Fruit fly (Drosophila melanogaster) whole organism, prepupa: ENCODE measurements around the gene Prp39.

ENCODE experiments used
- CG10631 ChIP-seq: fragments of 200-800 bp; sonication (Bioruptor generic); optimal IDR thresholded peaks from 2 replicates; lab custom pipeline; 2016; ENCODE audit warnings: missing biosample characterization, missing genetic modification characterization
- CG10669 ChIP-seq: fragments of 200-800 bp; sonication (Bioruptor generic); optimal IDR thresholded peaks from 3 replicates; lab custom pipeline; 2018; ENCODE audit warnings: missing biosample characterization, mild to moderate bottlenecking, missing genetic modification characterization, moderate library complexity
- CG11762 ChIP-seq: fragments of 200-800 bp; sonication (Bioruptor generic); optimal IDR thresholded peaks from 3 replicates; lab custom pipeline; 2016; ENCODE audit warnings: missing biosample characterization, missing genetic modification characterization; ENCODE audit not compliant: insufficient read depth
- CG11902 ChIP-seq: fragments of 200-800 bp; sonication (Bioruptor generic); optimal IDR thresholded peaks from 3 replicates; lab custom pipeline; 2016; ENCODE audit warnings: missing biosample characterization, missing genetic modification characterization
- CG15336 ChIP-seq: fragments of 200-800 bp; sonication (Bioruptor generic); IDR thresholded peaks from 2 replicates; pipeline ENCODE4 v1.3.6; 2022; ENCODE audit warnings: missing biosample characterization, missing genetic modification characterization
- CG1621 ChIP-seq: fragments of 200-800 bp; sonication (Bioruptor generic); optimal IDR thresholded peaks from 3 replicates; lab custom pipeline; 2018; ENCODE audit warnings: missing biosample characterization, mild to moderate bottlenecking, missing genetic modification characterization
- CG3032 ChIP-seq: fragments of 200-800 bp; optimal IDR thresholded peaks from 2 replicates; lab custom pipeline; 2019; ENCODE audit warnings: missing biosample characterization, mild to moderate bottlenecking, missing genetic modification characterization, moderate library complexity
- CG32006 ChIP-seq: fragments of 200-800 bp; sonication (Bioruptor generic); optimal IDR thresholded peaks from 3 replicates; lab custom pipeline; 2017; ENCODE audit warnings: missing biosample characterization, mild to moderate bottlenecking, missing genetic modification characterization
- CG34406 ChIP-seq: fragments of 200-800 bp; sonication (Bioruptor generic); optimal IDR thresholded peaks from 3 replicates; lab custom pipeline; 2016; ENCODE audit warnings: missing biosample characterization, missing genetic modification characterization
- CG3919 ChIP-seq: fragments of 200-800 bp; sonication (Bioruptor generic); optimal IDR thresholded peaks from 3 replicates; lab custom pipeline; 2016; ENCODE audit warnings: missing biosample characterization, missing genetic modification characterization
- CG4318 ChIP-seq: fragments of 200-800 bp; sonication (Bioruptor generic); optimal IDR thresholded peaks from 3 replicates; lab custom pipeline; 2017; ENCODE audit warnings: missing biosample characterization, mild to moderate bottlenecking, missing genetic modification characterization
- CG6163 ChIP-seq: fragments of 200-800 bp; sonication (Bioruptor generic); IDR thresholded peaks from 3 replicates; pipeline ENCODE4 v1.3.6; 2022; ENCODE audit warnings: missing biosample characterization, missing genetic modification characterization
- CG6792 ChIP-seq: fragments of 200-800 bp; sonication (Bioruptor generic); optimal IDR thresholded peaks from 3 replicates; lab custom pipeline; 2016; ENCODE audit warnings: missing biosample characterization, missing genetic modification characterization
- CG6808 ChIP-seq: fragments of 200-800 bp; sonication (Bioruptor generic); optimal IDR thresholded peaks from 3 replicates; lab custom pipeline; 2017; ENCODE audit warnings: missing biosample characterization, missing genetic modification characterization, mild to moderate bottlenecking, moderate library complexity, missing genetic modification reagents
- CG7368 ChIP-seq: fragments of 200-800 bp; sonication (Bioruptor generic); optimal IDR thresholded peaks from 3 replicates; lab custom pipeline; 2016; ENCODE audit warnings: missing biosample characterization, missing genetic modification characterization
- CG8119 ChIP-seq: fragments of 200-800 bp; sonication (Bioruptor generic); IDR thresholded peaks from 3 replicates; pipeline ENCODE4 v1.3.6; 2022; ENCODE audit warnings: missing biosample characterization, missing genetic modification characterization
- CG8319 ChIP-seq: fragments of 200-800 bp; sonication (Bioruptor generic); optimal IDR thresholded peaks from 3 replicates; lab custom pipeline; 2016; ENCODE audit warnings: missing biosample characterization, missing genetic modification characterization
- CG8632 ChIP-seq: fragments of 200-800 bp; sonication (Bioruptor generic); optimal IDR thresholded peaks from 3 replicates; lab custom pipeline; 2016; ENCODE audit warnings: missing biosample characterization, missing genetic modification characterization
- CG9139 ChIP-seq: fragments of 200-800 bp; sonication (Bioruptor generic); optimal IDR thresholded peaks from 3 replicates; lab custom pipeline; 2017; ENCODE audit warnings: missing biosample characterization, mild to moderate bottlenecking, missing genetic modification characterization
- Eip78C ChIP-seq: fragments of 200-800 bp; sonication (Bioruptor generic); peaks from one replicate; lab custom pipeline; 2016; ENCODE audit warnings: missing biosample characterization, missing genetic modification characterization
- Ets96B ChIP-seq: fragments of 200-800 bp; optimal IDR thresholded peaks from 2 replicates; lab custom pipeline; 2019; ENCODE audit warnings: missing biosample characterization, mild to moderate bottlenecking, missing genetic modification characterization, moderate library complexity
- Hr38 ChIP-seq: sonication (Bioruptor generic); optimal IDR thresholded peaks from 2 replicates; lab custom pipeline; 2016; ENCODE audit warnings: missing biosample characterization, missing genetic modification characterization
- Hr39 ChIP-seq: fragments of 200-800 bp; sonication (Bioruptor generic); optimal IDR thresholded peaks from 2 replicates; lab custom pipeline; 2016; ENCODE audit warnings: missing biosample characterization, missing genetic modification characterization
- Lpt ChIP-seq: fragments of 200-800 bp; sonication (Bioruptor generic); optimal IDR thresholded peaks from 3 replicates; lab custom pipeline; 2016; ENCODE audit warnings: missing biosample characterization, missing genetic modification characterization
- Met ChIP-seq: fragments of 200-800 bp; sonication (Bioruptor generic); optimal IDR thresholded peaks from 3 replicates; lab custom pipeline; 2016; ENCODE audit warnings: missing biosample characterization, missing genetic modification characterization
- achi ChIP-seq: fragments of 200-800 bp; sonication (Bioruptor generic); optimal IDR thresholded peaks from 3 replicates; lab custom pipeline; 2016; ENCODE audit warnings: missing biosample characterization, missing genetic modification characterization
- acj6 ChIP-seq: fragments of 200-800 bp; sonication (Bioruptor generic); optimal IDR thresholded peaks from 3 replicates; lab custom pipeline; 2016; ENCODE audit warnings: missing biosample characterization, missing genetic modification characterization
- cyc ChIP-seq: fragments of 200-800 bp; sonication (Bioruptor generic); optimal IDR thresholded peaks from 3 replicates; lab custom pipeline; 2016; ENCODE audit warnings: missing biosample characterization, missing genetic modification characterization
- dac ChIP-seq: fragments of 200-800 bp; sonication (Bioruptor generic); optimal IDR thresholded peaks from 2 replicates; lab custom pipeline; 2017; ENCODE audit warnings: missing biosample characterization, mild to moderate bottlenecking, missing genetic modification characterization
- dsx ChIP-seq: fragments of 200-800 bp; optimal IDR thresholded peaks from 3 replicates; lab custom pipeline; 2019; ENCODE audit warnings: missing biosample characterization, mild to moderate bottlenecking, missing genetic modification characterization, moderate library complexity; ENCODE audit not compliant: poor library complexity, severe bottlenecking
- eg ChIP-seq: fragments of 200-800 bp; sonication (Bioruptor generic); IDR thresholded peaks from 3 replicates; pipeline ENCODE4 v1.3.6; 2022; ENCODE audit warnings: missing biosample characterization, missing genetic modification characterization
- esn ChIP-seq: fragments of 200-800 bp; sonication (Bioruptor generic); optimal IDR thresholded peaks from 2 replicates; lab custom pipeline; 2016; ENCODE audit warnings: missing biosample characterization, mild to moderate bottlenecking, missing genetic modification characterization, moderate library complexity
- fd85E ChIP-seq: fragments of 200-800 bp; sonication (Bioruptor generic); optimal IDR thresholded peaks from 3 replicates; lab custom pipeline; 2016; ENCODE audit warnings: missing biosample characterization, missing genetic modification characterization
- fkh ChIP-seq: fragments of 200-800 bp; sonication (Bioruptor generic); optimal IDR thresholded peaks from 3 replicates; lab custom pipeline; 2017; ENCODE audit warnings: missing biosample characterization, mild to moderate bottlenecking, missing genetic modification characterization, moderate library complexity
- lz ChIP-seq: fragments of 200-800 bp; sonication (Bioruptor generic); optimal IDR thresholded peaks from 3 replicates; lab custom pipeline; 2016; ENCODE audit warnings: missing biosample characterization, missing genetic modification characterization
- net ChIP-seq: fragments of 200-800 bp; sonication (Bioruptor generic); optimal IDR thresholded peaks from 3 replicates; lab custom pipeline; 2016; ENCODE audit warnings: missing biosample characterization, missing genetic modification characterization
- pdm3 ChIP-seq: fragments of 200-800 bp; sonication (Bioruptor generic); optimal IDR thresholded peaks from 3 replicates; lab custom pipeline; 2016; ENCODE audit warnings: missing biosample characterization, missing genetic modification characterization
- salr ChIP-seq, 2 experiments: fragments of 200-800 bp; sonication (Bioruptor generic); optimal IDR thresholded peaks; 3 replicates each; lab custom pipeline; 2016 to 2018; ENCODE audit warnings: missing biosample characterization in 2 of 2, missing genetic modification characterization in 2 of 2, mild to moderate bottlenecking in 1 of 2
- ss ChIP-seq, 2 experiments: fragments of 200-800 bp; sonication (Bioruptor generic); optimal IDR thresholded peaks; 2 replicates in 1 of 2; 3 replicates in 1 of 2; lab custom pipeline; 2017 to 2018; ENCODE audit warnings: mild to moderate bottlenecking in 2 of 2, missing biosample characterization in 2 of 2, missing genetic modification characterization in 2 of 2, moderate library complexity in 1 of 2
- svp ChIP-seq: fragments of 200-800 bp; sonication (Bioruptor generic); peaks from one replicate; lab custom pipeline; 2016; ENCODE audit warnings: missing biosample characterization, missing genetic modification characterization

The Prp39 gene

DNA sequence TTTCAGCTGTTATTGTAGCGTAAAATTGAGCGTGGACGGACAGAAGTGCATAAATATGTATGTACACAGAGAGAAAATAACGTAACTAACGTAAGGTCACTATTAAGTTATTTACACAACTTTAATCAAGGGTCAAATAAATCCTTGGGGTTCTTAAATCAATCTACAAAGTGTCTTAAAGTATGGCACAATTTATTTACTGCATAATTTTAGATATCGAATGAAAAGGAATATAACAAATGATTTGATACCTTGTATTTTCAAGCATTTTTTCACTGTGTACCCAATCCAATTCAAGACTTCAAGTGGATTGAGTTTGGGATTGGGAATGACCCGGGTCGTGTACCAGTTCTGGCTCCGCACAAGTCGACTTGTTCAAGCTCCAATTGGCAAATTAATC, 30.1 kb downstream of the Prp39 start:
- TF ChIP-seq dac (no peak), Lpt (GFP tag; lab: Kevin White, UChicago) (peak; percentile 25), CG32006 (peak; percentile 79), salr (GFP tag; optimal IDR thresholded peaks at IDR 0.05; lab: Kevin White, UChicago) (peak in 1 of 2 experiments; percentile 41), fd85E (no peak), CG15336 (GFP tag; lab: Robert Waterston, UW) (peak; percentile 65), net (GFP tag; lab: Kevin White, UChicago) (peak; percentile 45), CG4318 (GFP tag; lab: Kevin White, UChicago) (no peak), CG1621 (tag; lab: Kevin White, UChicago) (no peak), Met (GFP tag; lab: Kevin White, UChicago) (no peak), ss (GFP tag; optimal IDR thresholded peaks at IDR 0.05; lab: Kevin White, UChicago) (no peak), acj6 (GFP tag; lab: Kevin White, UChicago) (no peak), CG6792 (GFP tag; lab: Kevin White, UChicago) (no peak), fkh (GFP tag; lab: Kevin White, UChicago) (no peak), Ets96B (tag; lab: Kevin White, UChicago) (peak; percentile 29), CG8119 (peak; percentile 75), lz (no peak), CG7368 (no peak), achi (GFP tag; lab: Kevin White, UChicago) (no peak), eg (peak; percentile 32; the same call in 1 of the 3 replicates), Hr38 (GFP tag; lab: Kevin White, UChicago) (no peak), CG6808 (GFP tag; lab: Kevin White, UChicago) (no peak), CG11902 (GFP tag; lab: Kevin White, UChicago) (no peak), pdm3 (peak; percentile 12), CG8319 (no peak), CG11762 (GFP tag; lab: Kevin White, UChicago) (peak; percentile 7), Eip78C (peak; percentile 78), CG3032 (tag; lab: Kevin White, UChicago) (no peak), CG10669 (no peak), dsx (GFP tag; lab: Kevin White, UChicago) (no peak), CG6163 (GFP tag; lab: Robert Waterston, UW) (peak; percentile 31; the same call in 1 of the 3 replicates), CG34406 (GFP tag; lab: Kevin White, UChicago) (no peak)

dm6 chr3R:28842431-28842830, 30.5 kb downstream of the Prp39 start:
- TF ChIP-seq svp (GFP tag; lab: Kevin White, UChicago): peak; percentile 93
- no peak for TF ChIP-seq CG3919

- TF ChIP-seq CG8119 (no peak), dac (no peak), CG8632 (no peak), Hr39 (GFP tag; lab: Kevin White, UChicago) (no peak), CG9139 (no peak), achi (GFP tag; lab: Kevin White, UChicago) (no peak), fkh (GFP tag; lab: Kevin White, UChicago) (no peak), esn (GFP tag; lab: Kevin White, UChicago) (no peak), CG10631 (GFP tag; lab: Kevin White, UChicago) (no peak), cyc (no peak)
- TF ChIP-seq, all 60 proteins: peak for 0
Measured at dm6 chr3R:28843776-28844610, 32.1 kb downstream of the Prp39 start.
